Worm (Caenorhabditis elegans): Measurements from ENCODE around the gene F39E9.14.

- TF ChIP-seq unc-55 (GFP tag; optimal IDR thresholded peaks at IDR 0.05) (no peak), pha-4 (tag; optimal IDR thresholded peaks at IDR 0.05) (no peak), nfya-1 (tag; optimal IDR thresholded peaks at IDR 0.05) (no peak), ama-1 (optimal IDR thresholded peaks at IDR 0.05) (no peak), pros-1 (tag; optimal IDR thresholded peaks at IDR 0.05) (no peak), ceh-2 (tag; optimal IDR thresholded peaks at IDR 0.05) (no peak), fkh-10 (GFP tag; optimal IDR thresholded peaks at IDR 0.05) (no peak), unc-42 (tag; optimal IDR thresholded peaks at IDR 0.05) (no peak), F13H6.1 (tag; optimal IDR thresholded peaks at IDR 0.05) (no peak)
Measured at ce11 chrII:3244758-3245157, 45.7 kb downstream of the F39E9.14 start.
